Fruit fly (Drosophila melanogaster) whole organism, pupa: ENCODE results near the gene Ack.

Source experiments
- CG10348 ChIP-seq: fragments of 200-800 bp; sonication (Bioruptor generic); IDR thresholded peaks from 2 replicates; pipeline ENCODE4 v1.3.6; 2022; ENCODE audit warnings: missing biosample characterization, missing genetic modification characterization
- CG12605 ChIP-seq: fragments of 200-800 bp; sonication (Bioruptor generic); IDR thresholded peaks from 2 replicates; pipeline ENCODE4 v1.3.6; 2022; ENCODE audit warnings: missing biosample characterization, missing genetic modification characterization
- CG13204 ChIP-seq: fragments of 200-800 bp; sonication (Bioruptor generic); optimal IDR thresholded peaks from 2 replicates; lab custom pipeline; 2018; ENCODE audit warnings: missing biosample characterization, mild to moderate bottlenecking, missing genetic modification characterization, moderate library complexity
- CG14655 ChIP-seq: fragments of 200-800 bp; sonication (Bioruptor generic); optimal IDR thresholded peaks from 3 replicates; lab custom pipeline; 2017; ENCODE audit warnings: mild to moderate bottlenecking, missing biosample characterization, missing genetic modification reagents, missing genetic modification characterization
- CG15710 ChIP-seq: fragments of 200-800 bp; sonication (Bioruptor generic); optimal IDR thresholded peaks from 2 replicates; lab custom pipeline; 2018; ENCODE audit warnings: missing biosample characterization, mild to moderate bottlenecking, missing genetic modification characterization, moderate library complexity
- CG17806 ChIP-seq: fragments of 200-800 bp; sonication (Bioruptor generic); optimal IDR thresholded peaks from 2 replicates; lab custom pipeline; 2018; ENCODE audit warnings: missing biosample characterization, mild to moderate bottlenecking, missing genetic modification characterization, moderate library complexity
- CG32121 ChIP-seq: fragments of 200-800 bp; sonication (Bioruptor generic); IDR thresholded peaks from 2 replicates; pipeline ENCODE4 v1.3.6; 2022; ENCODE audit warnings: missing biosample characterization, missing genetic modification characterization
- CG34367 ChIP-seq: fragments of 200-800 bp; sonication (Bioruptor generic); optimal IDR thresholded peaks from 2 replicates; lab custom pipeline; 2018; ENCODE audit warnings: missing biosample characterization, mild to moderate bottlenecking, missing genetic modification characterization
- CG4496 ChIP-seq: fragments of 200-800 bp; sonication (Bioruptor generic); IDR thresholded peaks from 3 replicates; pipeline ENCODE4 v1.3.6; 2022; ENCODE audit warnings: missing biosample characterization, missing genetic modification characterization
- CG8159 ChIP-seq: fragments of 200-800 bp; sonication (Bioruptor generic); optimal IDR thresholded peaks from 3 replicates; lab custom pipeline; 2018; ENCODE audit warnings: missing biosample characterization, mild to moderate bottlenecking, missing genetic modification characterization, moderate library complexity
- CG8301 ChIP-seq: fragments of 200-800 bp; sonication (Bioruptor generic); optimal IDR thresholded peaks from 2 replicates; lab custom pipeline; 2018; ENCODE audit warnings: missing biosample characterization, mild to moderate bottlenecking, missing genetic modification characterization
- CG9948 ChIP-seq: fragments of 200-800 bp; sonication (Bioruptor generic); optimal IDR thresholded peaks from 2 replicates; lab custom pipeline; 2018; ENCODE audit warnings: missing biosample characterization, mild to moderate bottlenecking, missing genetic modification characterization, moderate library complexity
- D1 ChIP-seq: fragments of 200-800 bp; sonication (Bioruptor generic); optimal IDR thresholded peaks from 2 replicates; lab custom pipeline; 2018; ENCODE audit warnings: missing biosample characterization, mild to moderate bottlenecking, missing genetic modification characterization, moderate library complexity
- EcR ChIP-seq: fragments of 200-800 bp; sonication (Bioruptor generic); optimal IDR thresholded peaks from 3 replicates; lab custom pipeline; 2019; ENCODE audit warnings: missing biosample characterization, missing genetic modification characterization, mild to moderate bottlenecking, moderate library complexity, missing genetic modification reagents
- Ets98B ChIP-seq: fragments of 200-800 bp; sonication (Bioruptor generic); IDR thresholded peaks from 2 replicates; pipeline ENCODE4 v1.3.6; 2022; ENCODE audit warnings: missing biosample characterization, missing genetic modification characterization
- Pif1A ChIP-seq: fragments of 200-800 bp; sonication (Bioruptor generic); optimal IDR thresholded peaks from 3 replicates; lab custom pipeline; 2016; ENCODE audit warnings: missing biosample characterization, missing genetic modification characterization
- Pif1B ChIP-seq: fragments of 200-800 bp; sonication (Bioruptor generic); optimal IDR thresholded peaks from 3 replicates; lab custom pipeline; 2016; ENCODE audit warnings: missing biosample characterization, missing genetic modification characterization
- Snoo ChIP-seq: fragments of 200-800 bp; sonication (Bioruptor generic); optimal IDR thresholded peaks from 3 replicates; lab custom pipeline; 2017; ENCODE audit warnings: missing biosample characterization, mild to moderate bottlenecking, missing genetic modification characterization, inconsistent platforms
- fd96Ca ChIP-seq: fragments of 200-800 bp; sonication (Bioruptor generic); IDR thresholded peaks from 3 replicates; pipeline ENCODE4 v1.3.6; 2022; ENCODE audit warnings: missing biosample characterization, missing genetic modification characterization
- gl ChIP-seq: fragments of 200-800 bp; sonication (Bioruptor generic); optimal IDR thresholded peaks from 2 replicates; lab custom pipeline; 2018; ENCODE audit warnings: missing biosample characterization, mild to moderate bottlenecking, missing genetic modification characterization
- rn ChIP-seq: fragments of 200-800 bp; sonication (Bioruptor generic); IDR thresholded peaks from 2 replicates; pipeline ENCODE4 v1.3.6; 2022; ENCODE audit warnings: missing biosample characterization, missing genetic modification characterization

The Ack gene

DNA sequence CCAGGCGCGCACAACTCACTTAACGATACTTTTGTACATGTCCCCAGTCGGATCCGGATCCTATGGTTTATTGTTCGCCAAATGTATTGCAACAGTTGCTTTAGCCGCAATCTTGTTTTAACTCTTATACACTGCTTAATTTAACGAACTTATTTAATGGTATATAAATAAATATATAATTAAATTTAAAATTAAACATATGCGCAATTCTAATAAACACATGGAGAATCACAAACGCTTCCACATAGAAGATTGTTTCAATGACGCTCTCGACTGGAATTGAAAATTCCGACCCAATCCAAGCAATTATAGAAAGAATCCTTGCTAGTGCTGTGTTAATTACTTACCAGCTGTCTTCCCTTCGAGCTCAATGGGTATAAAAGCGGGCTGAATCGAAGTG is 33.2 kb downstream of the Ack start, which contains the start of gene Akh:
Gene Akh (plus strand): TSS at position 301 of the 400 bp plus-strand sequence.
- TF ChIP-seq CG17806 (tag; lab: Kevin White, UChicago): no peak
- no peak for TF ChIP-seq D1 (tag; lab: Kevin White, UChicago)
- no peak for TF ChIP-seq Pif1A (GFP tag; lab: Kevin White, UChicago)
- no peak for TF ChIP-seq CG32121
- TF ChIP-seq CG8301 (tag; lab: Kevin White, UChicago): no peak
- no peak for TF ChIP-seq CG8159
- TF ChIP-seq Pif1B (GFP tag; lab: Kevin White, UChicago): no peak
- no peak for TF ChIP-seq rn (GFP tag; lab: Robert Waterston, UW)
- TF ChIP-seq EcR (GFP tag; lab: Kevin White, UChicago): no peak
- TF ChIP-seq gl: no peak
- no peak for TF ChIP-seq CG9948 (tag; lab: Kevin White, UChicago)
- no peak for TF ChIP-seq Snoo
- no peak for TF ChIP-seq fd96Ca (GFP tag; lab: Robert Waterston, UW)
- TF ChIP-seq CG34367 (tag; lab: Kevin White, UChicago): no peak
- TF ChIP-seq CG14655 (GFP tag; lab: Kevin White, UChicago): no peak
- TF ChIP-seq CG15710 (tag; lab: Kevin White, UChicago): no peak
- TF ChIP-seq Ets98B (GFP tag; lab: Robert Waterston, UW): no peak
- TF ChIP-seq CG4496 (GFP tag; lab: Robert Waterston, UW): no peak
- TF ChIP-seq CG13204 (GFP tag; lab: Kevin White, UChicago): no peak

DNA sequence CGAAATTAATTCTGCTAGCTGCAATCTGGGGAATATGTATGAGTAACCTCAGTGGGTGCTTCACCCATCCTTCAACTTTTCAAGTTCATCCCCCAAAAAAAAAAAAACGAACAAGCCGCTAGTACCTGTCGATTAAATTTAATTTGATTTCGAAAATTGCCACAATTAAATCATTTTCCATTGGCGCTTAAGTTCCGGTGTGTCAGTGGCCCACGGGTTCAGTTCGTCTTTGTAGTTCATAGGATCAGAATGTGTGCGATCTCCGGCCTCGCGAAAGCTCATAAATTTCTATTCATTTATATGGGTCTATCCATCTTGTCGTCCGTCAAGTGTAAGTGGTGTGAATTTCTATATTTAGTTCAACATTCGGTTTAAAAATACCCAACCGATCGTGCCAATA is 34.1 kb downstream of the Ack start, which contains the start of gene CG32260:
Gene CG32260 (plus strand): TSS at position 301 of the 400 bp plus-strand sequence.
- TF ChIP-seq CG17806 (tag; lab: Kevin White, UChicago): no peak
- no peak for TF ChIP-seq Ets98B (GFP tag; lab: Robert Waterston, UW)
- no peak for TF ChIP-seq CG8301 (tag; lab: Kevin White, UChicago)
- no peak for TF ChIP-seq CG15710 (tag; lab: Kevin White, UChicago)
- TF ChIP-seq, all 21 proteins: peak for 0

DNA sequence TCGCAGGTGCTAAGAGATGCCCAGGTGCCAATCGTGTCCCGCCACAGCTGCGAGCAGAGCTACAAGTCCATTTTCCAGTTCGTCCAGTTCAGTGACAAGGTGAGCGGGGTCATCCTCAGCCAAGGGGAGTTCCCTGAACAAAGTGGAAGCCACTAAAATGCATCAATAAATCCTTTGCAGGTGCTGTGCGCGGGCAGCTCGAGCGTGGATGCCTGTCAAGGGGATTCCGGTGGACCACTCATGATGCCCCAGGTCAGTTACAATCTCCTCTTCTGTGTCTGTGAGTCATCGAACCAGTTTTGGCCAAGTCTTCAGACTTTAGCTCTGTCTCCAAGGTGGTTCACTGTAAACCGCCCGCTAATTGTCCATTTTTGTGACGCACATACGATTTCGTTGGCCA is 37.2 kb downstream of the Ack start:
- TF ChIP-seq fd96Ca (GFP tag; lab: Robert Waterston, UW) (no peak), EcR (GFP tag; lab: Kevin White, UChicago) (peak; percentile 73)

DNA sequence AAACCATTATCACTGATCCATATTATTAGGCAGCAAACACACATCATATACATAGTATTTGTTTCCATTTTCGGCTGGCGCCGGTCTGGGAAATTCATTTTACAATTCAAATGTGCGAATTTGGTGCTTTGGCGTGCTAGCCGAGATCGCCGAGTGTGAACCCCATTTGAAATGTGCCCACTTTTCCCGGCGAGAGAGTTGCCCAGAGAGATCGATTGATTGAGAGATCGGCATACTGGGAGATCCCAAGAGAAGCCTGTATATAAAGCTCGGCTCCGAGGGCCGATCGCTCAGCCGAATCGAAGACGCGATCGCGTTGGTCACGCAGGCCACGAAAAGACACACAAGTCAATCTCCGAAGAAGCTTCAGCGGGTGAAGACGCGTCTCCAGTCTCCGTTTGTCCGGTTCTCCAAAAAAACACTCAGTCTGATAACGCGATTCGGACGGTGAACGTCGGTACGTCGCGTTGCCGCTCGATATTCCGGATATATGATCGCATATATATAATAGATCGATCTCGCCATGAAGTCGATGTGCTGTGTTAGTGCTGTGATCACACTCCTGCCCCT is 40.5 kb downstream of the Ack start, which contains the start of gene CG1299:
Gene CG1299 (plus strand): TSS at position 291 of the 570 bp plus-strand sequence.
- TF ChIP-seq CG8159: no peak
- TF ChIP-seq CG9948 (tag; lab: Kevin White, UChicago): no peak
- TF ChIP-seq CG34367 (tag; lab: Kevin White, UChicago): no peak
- no peak for TF ChIP-seq CG4496 (GFP tag; lab: Robert Waterston, UW)
- no peak for TF ChIP-seq CG12605 (GFP tag; lab: Robert Waterston, UW)
- TF ChIP-seq CG8301 (tag; lab: Kevin White, UChicago): no peak
- peak; percentile 8 for TF ChIP-seq Pif1B (GFP tag; lab: Kevin White, UChicago)
- no peak for TF ChIP-seq CG14655 (GFP tag; lab: Kevin White, UChicago)
- TF ChIP-seq CG15710 (tag; lab: Kevin White, UChicago): no peak
- peak; percentile 10 for TF ChIP-seq Pif1A (GFP tag; lab: Kevin White, UChicago)
- TF ChIP-seq rn (GFP tag; lab: Robert Waterston, UW): no peak
- TF ChIP-seq fd96Ca (GFP tag; lab: Robert Waterston, UW): no peak
- TF ChIP-seq EcR (GFP tag; lab: Kevin White, UChicago): peak; percentile 34
- TF ChIP-seq CG13204 (GFP tag; lab: Kevin White, UChicago): peak; percentile 24
- no peak for TF ChIP-seq CG32121
- no peak for TF ChIP-seq Snoo
- TF ChIP-seq CG17806 (tag; lab: Kevin White, UChicago): no peak

DNA sequence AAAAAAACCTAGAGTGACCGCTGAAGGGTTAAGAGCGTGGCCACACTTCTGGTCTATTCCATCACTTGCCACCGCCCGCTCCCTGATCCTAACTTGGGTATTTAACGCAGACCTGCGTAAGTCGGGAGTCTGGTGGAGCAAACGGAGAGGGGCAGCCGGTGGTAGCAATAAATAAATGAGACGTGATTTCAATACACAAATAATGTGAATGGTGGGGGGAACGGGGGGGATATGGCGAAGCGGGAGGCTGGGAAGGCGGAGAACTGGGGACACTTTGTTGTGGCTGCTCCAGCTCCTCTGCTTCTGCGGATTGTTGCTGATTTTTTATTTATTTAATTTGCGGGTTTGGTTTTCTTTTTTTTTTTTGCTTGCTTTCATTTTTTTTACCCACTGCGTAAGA is 49.9 kb downstream of the Ack start:
- no peak for TF ChIP-seq D1 (tag; lab: Kevin White, UChicago)
- no peak for TF ChIP-seq CG32121
- TF ChIP-seq CG12605 (GFP tag; lab: Robert Waterston, UW): no peak
- TF ChIP-seq CG13204 (GFP tag; lab: Kevin White, UChicago): no peak
- no peak for TF ChIP-seq CG17806 (tag; lab: Kevin White, UChicago)
- peak; percentile 3 for TF ChIP-seq EcR (GFP tag; lab: Kevin White, UChicago)
- TF ChIP-seq Snoo: no peak
- TF ChIP-seq, all 21 proteins: peak for 1

DNA sequence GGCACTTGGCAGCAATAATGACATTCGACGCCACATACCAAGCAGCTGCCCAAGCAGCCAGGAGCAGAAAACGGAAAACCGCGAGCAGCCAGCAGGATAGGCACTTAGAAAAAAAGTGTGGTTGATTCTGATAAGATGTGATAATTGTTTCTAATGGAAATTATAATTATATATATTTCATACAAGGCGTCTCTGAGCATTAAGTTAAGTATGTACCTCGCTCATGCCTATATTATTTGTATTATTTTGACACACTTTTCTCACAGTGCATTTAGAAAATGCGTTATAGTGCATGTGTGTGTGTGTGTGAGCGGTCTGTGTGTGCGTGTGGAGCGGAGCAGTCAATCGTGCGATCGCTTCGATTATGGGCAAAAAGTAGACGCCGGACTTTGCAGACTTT is 50.4 kb downstream of the Ack start:
- TF ChIP-seq Snoo (peak; percentile 17), CG4496 (GFP tag; lab: Robert Waterston, UW) (peak; percentile 69; the same call in 1 of the 3 replicates), Pif1A (GFP tag; lab: Kevin White, UChicago) (peak; percentile 73), EcR (GFP tag; lab: Kevin White, UChicago) (no peak), D1 (tag; lab: Kevin White, UChicago) (peak; percentile 63), CG17806 (tag; lab: Kevin White, UChicago) (peak; percentile 79), CG12605 (GFP tag; lab: Robert Waterston, UW) (peak; percentile 20; the same call in 1 of the 2 replicates), Ets98B (GFP tag; lab: Robert Waterston, UW) (peak; percentile 16; the same call in 1 of the 2 replicates), CG32121 (no peak), CG9948 (tag; lab: Kevin White, UChicago) (peak; percentile 80), CG15710 (tag; lab: Kevin White, UChicago) (peak; percentile 79), fd96Ca (GFP tag; lab: Robert Waterston, UW) (peak; percentile 44; the same call in 1 of the 3 replicates), CG8301 (tag; lab: Kevin White, UChicago) (peak; percentile 63), CG14655 (GFP tag; lab: Kevin White, UChicago) (peak; percentile 68), CG8159 (peak; percentile 78), CG34367 (tag; lab: Kevin White, UChicago) (peak; percentile 70), CG10348 (GFP tag; lab: Robert Waterston, UW) (no peak), Pif1B (GFP tag; lab: Kevin White, UChicago) (peak; percentile 73), CG13204 (GFP tag; lab: Kevin White, UChicago) (peak; percentile 37), rn (GFP tag; lab: Robert Waterston, UW) (no peak), gl (peak; percentile 36)
- TF ChIP-seq, all 21 proteins: peak for 17
